Fruit fly (Drosophila melanogaster) whole organism, wandering third instar larva: Measurements from ENCODE around the gene CG13837.

Experiments
- Abd-B ChIP-seq: fragments of >200 bp; optimal IDR thresholded peaks from 2 replicates; lab custom pipeline; 2017; ENCODE audit warnings: missing biosample characterization, missing genetic modification characterization
- Dfd ChIP-seq: fragments of >200 bp; optimal IDR thresholded peaks from 2 replicates; lab custom pipeline; 2017; ENCODE audit warnings: missing biosample characterization, missing genetic modification characterization
- GATAd ChIP-seq: sonication (Bioruptor generic); optimal IDR thresholded peaks from 2 replicates; lab custom pipeline; 2016; ENCODE audit warnings: missing biosample characterization, missing genetic modification characterization
- Mio ChIP-seq: sonication (Bioruptor generic); optimal IDR thresholded peaks from 2 replicates; lab custom pipeline; 2016; ENCODE audit warnings: missing biosample characterization, missing genetic modification characterization
- Sp1 ChIP-seq: fragments of 200-800 bp; sonication (Bioruptor generic); optimal IDR thresholded peaks from 3 replicates; lab custom pipeline; 2019; ENCODE audit warnings: missing biosample characterization, mild to moderate bottlenecking, missing genetic modification characterization, moderate library complexity
- h ChIP-seq: fragments of 200-800 bp; sonication (Bioruptor generic); optimal IDR thresholded peaks from 3 replicates; lab custom pipeline; 2016; ENCODE audit warnings: missing biosample characterization, mild to moderate bottlenecking, missing genetic modification characterization
- sv ChIP-seq: fragments of 200-800 bp; sonication (Bioruptor generic); optimal IDR thresholded peaks from 3 replicates; lab custom pipeline; 2016; ENCODE audit warnings: missing biosample characterization, missing genetic modification characterization
- woc ChIP-seq: sonication (Bioruptor generic); optimal IDR thresholded peaks from 2 replicates; lab custom pipeline; 2016; ENCODE audit warnings: missing biosample characterization, mild to moderate bottlenecking, missing genetic modification characterization

DNA sequence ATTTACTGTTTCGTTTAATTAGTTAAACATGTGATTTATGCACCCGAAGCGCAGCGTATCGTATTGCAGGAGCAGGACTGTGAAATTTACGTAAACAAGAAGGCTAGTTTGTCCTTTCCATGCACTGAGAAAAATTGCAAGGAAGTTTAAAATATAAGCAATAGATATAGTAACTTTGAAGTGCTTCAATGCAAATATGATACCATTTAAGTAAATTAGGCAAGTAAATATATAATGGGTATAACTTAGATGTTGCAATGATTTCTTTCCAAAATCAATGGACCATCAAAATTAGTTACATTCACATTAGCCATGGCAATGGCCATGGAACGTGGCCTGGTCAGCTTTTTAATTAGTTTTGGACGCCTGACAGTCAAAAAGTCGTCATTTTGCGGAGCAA is 12.9 kb upstream of the CG13837 start:
- TF ChIP-seq h (GFP tag; lab: Kevin White, UChicago) (no peak), Sp1 (GFP tag; lab: Kevin White, UChicago) (no peak), Abd-B (GFP tag; lab: Kevin White, UChicago) (no peak), Mio (GFP tag; lab: Kevin White, UChicago) (no peak), sv (GFP tag; lab: Kevin White, UChicago) (no peak), Dfd (GFP tag; lab: Kevin White, UChicago) (no peak), woc (GFP tag; lab: Kevin White, UChicago) (no peak), GATAd (GFP tag; lab: Kevin White, UChicago) (no peak)
